Worm (Caenorhabditis elegans) whole organism, L3 larva: ENCODE results near the gene ZK218.1.

Source experiments
- R02D3.7 ChIP-seq: fragments of 150-350 bp; optimal IDR thresholded peaks from 2 replicates; lab custom pipeline; 2014; ENCODE audit warnings: missing biosample characterization, missing genetic modification characterization
- ZK546.5 ChIP-seq: sonication (generic microtip); optimal IDR thresholded peaks from 2 replicates; lab custom pipeline; 2017; ENCODE audit warnings: missing biosample characterization, missing genetic modification characterization
- aly-2 ChIP-seq: fragments of 150-350 bp; optimal IDR thresholded peaks from 2 replicates; lab custom pipeline; 2014; ENCODE audit warnings: missing biosample characterization, missing genetic modification characterization
- ama-1 ChIP-seq: fragments of 150-350 bp; optimal IDR thresholded peaks from 2 replicates; lab custom pipeline; 2018
- ceh-16 ChIP-seq: sonication (generic microtip); optimal IDR thresholded peaks from 2 replicates; lab custom pipeline; 2017; ENCODE audit warnings: missing biosample characterization, missing genetic modification characterization
- ceh-28 ChIP-seq: fragments of 150-350 bp; optimal IDR thresholded peaks from 2 replicates; lab custom pipeline; 2014; ENCODE audit warnings: missing biosample characterization, missing genetic modification reagents, missing genetic modification characterization
- ceh-9 ChIP-seq: sonication (generic microtip); optimal IDR thresholded peaks from 2 replicates; lab custom pipeline; 2018; ENCODE audit warnings: missing biosample characterization, missing genetic modification characterization
- daf-12 ChIP-seq: fragments of 150-350 bp; optimal IDR thresholded peaks from 2 replicates; lab custom pipeline; 2014; ENCODE audit warnings: missing biosample characterization, missing genetic modification reagents, missing genetic modification characterization
- egl-27 ChIP-seq: sonication (generic microtip); optimal IDR thresholded peaks from 4 replicates; lab custom pipeline; 2017; ENCODE audit warnings: missing biosample characterization, missing genetic modification reagents, missing genetic modification characterization
- egl-5 ChIP-seq: fragments of 150-350 bp; optimal IDR thresholded peaks from 2 replicates; lab custom pipeline; 2017; ENCODE audit warnings: missing biosample characterization, missing genetic modification reagents, missing genetic modification characterization, inconsistent platforms
- elt-1 ChIP-seq: fragments of 150-350 bp; optimal IDR thresholded peaks from 2 replicates; lab custom pipeline; 2014; ENCODE audit warnings: missing biosample characterization, missing genetic modification characterization
- eor-1 ChIP-seq, 2 experiments: fragments of 150-350 bp; optimal IDR thresholded peaks; 2 replicates each; lab custom pipeline; 2014 to 2018; ENCODE audit warnings: missing biosample characterization in 2 of 2, missing genetic modification characterization in 2 of 2
- fkh-10 ChIP-seq: sonication (generic microtip); optimal IDR thresholded peaks from 2 replicates; lab custom pipeline; 2017; ENCODE audit warnings: missing biosample characterization, missing genetic modification reagents, missing genetic modification characterization
- fos-1 ChIP-seq: fragments of 150-350 bp; optimal IDR thresholded peaks from 2 replicates; lab custom pipeline; 2014; ENCODE audit warnings: missing biosample characterization, missing genetic modification characterization
- jun-1 ChIP-seq: fragments of 150-350 bp; optimal IDR thresholded peaks from 2 replicates; lab custom pipeline; 2014; ENCODE audit warnings: missing biosample characterization, missing genetic modification reagents, missing genetic modification characterization
- lin-15B ChIP-seq: fragments of 150-350 bp; optimal IDR thresholded peaks from 2 replicates; lab custom pipeline; 2014; ENCODE audit warnings: missing biosample characterization, missing genetic modification characterization
- lsy-12 ChIP-seq: sonication (generic microtip); optimal IDR thresholded peaks from 2 replicates; lab custom pipeline; 2016; ENCODE audit warnings: mild to moderate bottlenecking, missing genetic modification characterization, missing compliant biosample characterization
- mdl-1 ChIP-seq: fragments of 150-350 bp; optimal IDR thresholded peaks from 2 replicates; lab custom pipeline; 2014; ENCODE audit warnings: missing biosample characterization, missing genetic modification characterization
- nhr-23 ChIP-seq: fragments of 150-350 bp; optimal IDR thresholded peaks from 2 replicates; lab custom pipeline; 2014; ENCODE audit warnings: missing biosample characterization, missing genetic modification reagents, missing genetic modification characterization
- nhr-25 ChIP-seq: sonication (generic microtip); optimal IDR thresholded peaks from 2 replicates; lab custom pipeline; 2017; ENCODE audit warnings: missing biosample characterization, missing genetic modification characterization
- nhr-28 ChIP-seq: fragments of 150-350 bp; optimal IDR thresholded peaks from 2 replicates; lab custom pipeline; 2014; ENCODE audit warnings: missing biosample characterization, missing genetic modification characterization
- nhr-67 ChIP-seq: fragments of 150-350 bp; optimal IDR thresholded peaks from 2 replicates; lab custom pipeline; 2014; ENCODE audit warnings: missing biosample characterization, missing genetic modification characterization
- nhr-76 ChIP-seq: fragments of 150-350 bp; sonication (generic microtip); optimal IDR thresholded peaks from 5 replicates; lab custom pipeline; 2014; ENCODE audit warnings: missing biosample characterization, missing genetic modification characterization
- pha-4 ChIP-seq: fragments of 150-350 bp; optimal IDR thresholded peaks from 2 replicates; lab custom pipeline; 2014; ENCODE audit warnings: missing biosample characterization, missing genetic modification reagents, missing genetic modification characterization
- skn-1 ChIP-seq: fragments of 150-350 bp; optimal IDR thresholded peaks from 2 replicates; lab custom pipeline; 2014; ENCODE audit warnings: missing biosample characterization, missing genetic modification characterization
- snpc-4 ChIP-seq: fragments of 150-350 bp; optimal IDR thresholded peaks from 2 replicates; lab custom pipeline; 2014; ENCODE audit warnings: missing biosample characterization, missing genetic modification characterization
- unc-39 ChIP-seq: sonication (generic microtip); optimal IDR thresholded peaks from 4 replicates; lab custom pipeline; 2017; ENCODE audit warnings: missing biosample characterization, missing genetic modification characterization
- ztf-11 ChIP-seq: fragments of 150-350 bp; optimal IDR thresholded peaks from 2 replicates; lab custom pipeline; 2014; ENCODE audit warnings: missing biosample characterization, missing genetic modification characterization
- ztf-4 ChIP-seq: fragments of 150-350 bp; optimal IDR thresholded peaks from 2 replicates; lab custom pipeline; 2014; ENCODE audit warnings: missing biosample characterization, missing genetic modification characterization

ZK218.1 gene

ce11 chrV:17100829-17101228 is 8.5 kb downstream of the ZK218.1 start, which contains the start of gene ZK218.5:
TSS of gene ZK218.5 (plus strand) at chrV:17101129.
- TF ChIP-seq lin-15B (tag; lab: Kevin White, UChicago) (no peak), nhr-23 (no peak), daf-12 (tag; lab: Kevin White, UChicago) (no peak), snpc-4 (tag; lab: Kevin White, UChicago) (no peak), elt-1 (tag; lab: Kevin White, UChicago) (no peak), nhr-67 (tag; lab: Kevin White, UChicago) (no peak), lsy-12 (tag; lab: Kevin White, UChicago) (no peak), pha-4 (tag; lab: Kevin White, UChicago) (no peak), nhr-76 (no peak), egl-27 (tag; lab: Kevin White, UChicago) (no peak), fkh-10 (GFP tag; lab: Kevin White, UChicago) (no peak), aly-2 (tag; lab: Kevin White, UChicago) (no peak), ama-1 (no peak), nhr-25 (tag; lab: Kevin White, UChicago) (no peak), ztf-4 (tag; lab: Kevin White, UChicago) (no peak), ZK546.5 (tag; lab: Kevin White, UChicago) (no peak), ztf-11 (tag; lab: Kevin White, UChicago) (no peak)

- TF ChIP-seq eor-1 (tag; optimal IDR thresholded peaks at IDR 0.05; lab: Kevin White, UChicago), result no peak
- TF ChIP-seq nhr-76, result no peak
- no peak for TF ChIP-seq pha-4 (tag; lab: Kevin White, UChicago)
- no peak for TF ChIP-seq nhr-28
- TF ChIP-seq mdl-1 (tag; lab: Kevin White, UChicago), result no peak
- TF ChIP-seq daf-12 (tag; lab: Kevin White, UChicago), result no peak
- TF ChIP-seq jun-1, result no peak
Measured at ce11 chrV:17104527-17104926, 12.2 kb downstream of the ZK218.1 start, which contains the start of gene nhr-248. TSS of gene nhr-248 (minus strand) at chrV:17104627.

- no peak for TF ChIP-seq unc-39 (tag; lab: Kevin White, UChicago)
- TF ChIP-seq fos-1 (tag; lab: Kevin White, UChicago), result no peak
- no peak for TF ChIP-seq R02D3.7 (tag; lab: Kevin White, UChicago)
- no peak for TF ChIP-seq ztf-11 (tag; lab: Kevin White, UChicago)
- no peak for TF ChIP-seq lsy-12 (tag; lab: Kevin White, UChicago)
Measured at ce11 chrV:17105483-17105882, 13.1 kb downstream of the ZK218.1 start, which contains the start of gene ZK218.7. TSS of gene ZK218.7 (plus strand) at chrV:17105783.

ce11 chrV:17108310-17108709 is 15.9 kb downstream of the ZK218.1 start, which contains the start of gene ZK218.11:
TSS of gene ZK218.11 (minus strand) at chrV:17108410.
- TF ChIP-seq egl-5 (no peak), nhr-67 (tag; lab: Kevin White, UChicago) (no peak), skn-1 (no peak), ceh-9 (tag; lab: Kevin White, UChicago) (no peak), ceh-16 (tag; lab: Kevin White, UChicago) (no peak), ceh-28 (no peak)
